Fruit fly (Drosophila melanogaster) whole organism, embryonic: ENCODE data around the gene lmd.

ENCODE experiments used
- Atf3 ChIP-seq: fragments of 200-800 bp; sonication (Bioruptor generic); optimal IDR thresholded peaks from 3 replicates; lab custom pipeline; 2016; ENCODE audit warnings: missing biosample characterization, missing genetic modification characterization
- Atf6 ChIP-seq: fragments of 200-800 bp; sonication (Bioruptor generic); IDR thresholded peaks from 2 replicates; pipeline ENCODE4 v1.3.6; 2022; ENCODE audit warnings: missing biosample characterization, missing genetic modification characterization
- Bgb ChIP-seq: fragments of 200-800 bp; sonication (Bioruptor generic); IDR thresholded peaks from 2 replicates; pipeline ENCODE4 v1.3.6; 2022; ENCODE audit warnings: missing biosample characterization, missing genetic modification characterization; ENCODE audit not compliant: partially characterized antibody
- C15 ChIP-seq: fragments of 200-800 bp; sonication (Bioruptor generic); IDR thresholded peaks from 3 replicates; pipeline ENCODE4 v1.3.6; 2022; ENCODE audit warnings: missing biosample characterization, missing genetic modification characterization
- CG10366 ChIP-seq: fragments of 200-800 bp; sonication (Bioruptor generic); IDR thresholded peaks from 2 replicates; pipeline ENCODE4 v1.3.6; 2022; ENCODE audit warnings: missing biosample characterization, missing genetic modification characterization
- CG11085 ChIP-seq: fragments of 200-800 bp; sonication (Bioruptor generic); IDR thresholded peaks from 2 replicates; pipeline ENCODE4 v1.3.6; 2022; ENCODE audit warnings: missing biosample characterization, missing genetic modification characterization
- CG12391 ChIP-seq: fragments of 200-800 bp; sonication (Bioruptor generic); optimal IDR thresholded peaks from 3 replicates; lab custom pipeline; 2018; ENCODE audit warnings: missing biosample characterization, mild to moderate bottlenecking, missing genetic modification characterization, moderate library complexity
- CG13123 ChIP-seq: fragments of 200-800 bp; sonication (Bioruptor generic); optimal IDR thresholded peaks from 2 replicates; lab custom pipeline; 2016; ENCODE audit warnings: missing biosample characterization, missing genetic modification characterization
- CG14860 ChIP-seq: fragments of 200-800 bp; sonication (Bioruptor generic); IDR thresholded peaks from 3 replicates; pipeline ENCODE4 v1.3.6; 2022; ENCODE audit warnings: missing biosample characterization, missing genetic modification characterization; ENCODE audit not compliant: partially characterized antibody
- CG18262 ChIP-seq: fragments of 200-800 bp; optimal IDR thresholded peaks from 3 replicates; lab custom pipeline; 2019; ENCODE audit warnings: missing biosample characterization, mild to moderate bottlenecking, missing genetic modification characterization, moderate library complexity
- CG18599 ChIP-seq: fragments of 200-800 bp; sonication (Bioruptor generic); optimal IDR thresholded peaks from 3 replicates; lab custom pipeline; 2017; ENCODE audit warnings: missing biosample characterization, missing genetic modification characterization, mild to moderate bottlenecking, moderate library complexity, missing genetic modification reagents
- CG2120 ChIP-seq: fragments of 200-800 bp; sonication (Bioruptor generic); optimal IDR thresholded peaks from 3 replicates; lab custom pipeline; 2016; ENCODE audit warnings: missing biosample characterization, missing genetic modification characterization
- CG30020 ChIP-seq: fragments of 200-800 bp; optimal IDR thresholded peaks from 2 replicates; lab custom pipeline; 2019; ENCODE audit warnings: missing biosample characterization, mild to moderate bottlenecking, missing genetic modification characterization, moderate library complexity
- CG4404 ChIP-seq: fragments of 200-800 bp; sonication (Bioruptor generic); IDR thresholded peaks from 2 replicates; pipeline ENCODE4 v1.3.6; 2022; ENCODE audit warnings: missing biosample characterization, missing genetic modification characterization
- CG4707 ChIP-seq: fragments of 200-800 bp; sonication (Bioruptor generic); optimal IDR thresholded peaks from 2 replicates; lab custom pipeline; 2018; ENCODE audit warnings: missing biosample characterization, mild to moderate bottlenecking, missing genetic modification characterization, moderate library complexity
- CG5245 ChIP-seq: fragments of 200-800 bp; sonication (Bioruptor generic); optimal IDR thresholded peaks from 3 replicates; lab custom pipeline; 2016; ENCODE audit warnings: missing biosample characterization, missing genetic modification characterization
- CG7987 ChIP-seq: fragments of 200-800 bp; sonication (Bioruptor generic); optimal IDR thresholded peaks from 2 replicates; lab custom pipeline; 2018; ENCODE audit warnings: missing biosample characterization, mild to moderate bottlenecking, missing genetic modification characterization, moderate library complexity
- Dek ChIP-seq: fragments of 200-800 bp; sonication (Bioruptor generic); optimal IDR thresholded peaks from 3 replicates; lab custom pipeline; 2019; ENCODE audit warnings: missing biosample characterization, mild to moderate bottlenecking, missing genetic modification characterization, moderate library complexity
- E2f2 ChIP-seq: fragments of 200-800 bp; sonication (Bioruptor generic); IDR thresholded peaks from 2 replicates; pipeline ENCODE4 v1.3.6; 2022; ENCODE audit warnings: missing biosample characterization, missing genetic modification characterization
- ERR ChIP-seq: fragments of 200-800 bp; sonication (Bioruptor generic); optimal IDR thresholded peaks from 2 replicates; lab custom pipeline; 2016; ENCODE audit warnings: missing biosample characterization, missing genetic modification characterization
- Elba2 ChIP-seq: fragments of 200-800 bp; sonication (Bioruptor generic); optimal IDR thresholded peaks from 3 replicates; lab custom pipeline; 2016; ENCODE audit warnings: missing biosample characterization, missing genetic modification characterization
- Hr39 ChIP-seq: fragments of >200 bp; optimal IDR thresholded peaks from 2 replicates; lab custom pipeline; 2017
- Jarid2 ChIP-seq: fragments of 200-800 bp; sonication (Bioruptor generic); optimal IDR thresholded peaks from 3 replicates; lab custom pipeline; 2017; ENCODE audit warnings: mild to moderate bottlenecking, missing biosample characterization, missing genetic modification reagents, missing genetic modification characterization
- MTF-1 ChIP-seq: fragments of 200-800 bp; sonication (Bioruptor generic); optimal IDR thresholded peaks from 2 replicates; lab custom pipeline; 2018; ENCODE audit warnings: missing biosample characterization, mild to moderate bottlenecking, missing genetic modification characterization, borderline replicate concordance
- Mrtf ChIP-seq: fragments of 200-800 bp; sonication (Bioruptor generic); IDR thresholded peaks from 3 replicates; pipeline ENCODE4 v1.3.6; 2022; ENCODE audit warnings: missing biosample characterization, missing genetic modification characterization
- Oli ChIP-seq: fragments of 200-800 bp; sonication (Bioruptor generic); optimal IDR thresholded peaks from 2 replicates; lab custom pipeline; 2018; ENCODE audit warnings: missing biosample characterization, mild to moderate bottlenecking, missing genetic modification characterization, moderate library complexity
- Ptx1 ChIP-seq: fragments of 200-800 bp; sonication (Bioruptor generic); IDR thresholded peaks from 2 replicates; pipeline ENCODE4 v1.3.6; 2022; ENCODE audit warnings: missing biosample characterization, missing genetic modification characterization
- Six4 ChIP-seq: fragments of 200-800 bp; sonication (Bioruptor generic); optimal IDR thresholded peaks from 2 replicates; lab custom pipeline; 2016; ENCODE audit warnings: missing biosample characterization, missing genetic modification characterization
- Sox100B ChIP-seq: fragments of 200-800 bp; sonication (Bioruptor generic); optimal IDR thresholded peaks from 3 replicates; lab custom pipeline; 2018; ENCODE audit warnings: missing biosample characterization, mild to moderate bottlenecking, missing genetic modification characterization
- Tbp ChIP-seq: fragments of >200 bp; optimal IDR thresholded peaks from 2 replicates; lab custom pipeline; 2018; ENCODE audit warnings: missing biosample characterization, missing genetic modification characterization
- Trl ChIP-seq, 3 experiments: fragments of >200 bp in 2 of 3; fragments of 200-800 bp in 1 of 3; sonication (Bioruptor generic) in 1 of 3; optimal IDR thresholded peaks; 2 replicates in 1 of 3; 3 replicates in 2 of 3; lab custom pipeline; 2016 to 2017; ENCODE audit warnings: missing biosample characterization in 1 of 3, missing genetic modification characterization in 1 of 3
- al ChIP-seq: fragments of 200-800 bp; sonication (Bioruptor generic); IDR thresholded peaks from 2 replicates; pipeline ENCODE4 v1.3.6; 2022; ENCODE audit warnings: missing biosample characterization, missing genetic modification characterization
- chif ChIP-seq, 2 experiments: fragments of 200-800 bp; sonication (Bioruptor generic); optimal IDR thresholded peaks; 3 replicates each; lab custom pipeline; 2016; ENCODE audit warnings: missing biosample characterization in 2 of 2, missing genetic modification characterization in 2 of 2
- crc ChIP-seq: fragments of 200-800 bp; sonication (Bioruptor generic); optimal IDR thresholded peaks from 2 replicates; lab custom pipeline; 2016; ENCODE audit warnings: missing biosample characterization, missing genetic modification characterization
- dysf ChIP-seq: fragments of 200-800 bp; sonication (Bioruptor generic); IDR thresholded peaks from 3 replicates; pipeline ENCODE4 v1.3.6; 2022; ENCODE audit warnings: missing biosample characterization, missing genetic modification characterization
- en ChIP-seq: fragments of 200-800 bp; sonication (Bioruptor generic); optimal IDR thresholded peaks from 2 replicates; lab custom pipeline; 2016; ENCODE audit warnings: missing biosample characterization, missing genetic modification characterization
- fd3F ChIP-seq: fragments of 200-800 bp; sonication (Bioruptor generic); optimal IDR thresholded peaks from 2 replicates; lab custom pipeline; 2018; ENCODE audit warnings: missing biosample characterization, mild to moderate bottlenecking, missing genetic modification characterization, moderate library complexity
- fd96Cb ChIP-seq: fragments of 200-800 bp; sonication (Bioruptor generic); optimal IDR thresholded peaks from 2 replicates; lab custom pipeline; 2018; ENCODE audit warnings: missing biosample characterization, mild to moderate bottlenecking, missing genetic modification characterization, moderate library complexity
- gcm2 ChIP-seq: fragments of 200-800 bp; sonication (Bioruptor generic); optimal IDR thresholded peaks from 2 replicates; lab custom pipeline; 2016; ENCODE audit warnings: missing biosample characterization, missing genetic modification characterization
- inv ChIP-seq: fragments of 200-800 bp; sonication (Bioruptor generic); IDR thresholded peaks from 2 replicates; pipeline ENCODE4 v1.3.6; 2022; ENCODE audit warnings: missing biosample characterization, missing genetic modification characterization; ENCODE audit not compliant: partially characterized antibody
- ken ChIP-seq: fragments of 200-800 bp; sonication (Bioruptor generic); IDR thresholded peaks from 3 replicates; pipeline ENCODE4 v1.3.6; 2022; ENCODE audit warnings: missing biosample characterization, missing genetic modification characterization
- lab ChIP-seq: fragments of 200-800 bp; sonication (Bioruptor generic); optimal IDR thresholded peaks from 3 replicates; lab custom pipeline; 2017; ENCODE audit warnings: missing biosample characterization, missing genetic modification characterization, mild to moderate bottlenecking, moderate library complexity, missing genetic modification reagents
- lola ChIP-seq, 3 experiments: fragments of >200 bp in 2 of 3; fragments of 200-800 bp in 1 of 3; sonication (Bioruptor generic) in 1 of 3; optimal IDR thresholded peaks; 2 replicates each; lab custom pipeline; 2017 to 2019; ENCODE audit warnings: missing biosample characterization in 3 of 3, missing genetic modification characterization in 3 of 3, mild to moderate bottlenecking in 1 of 3, moderate library complexity in 1 of 3
- mld ChIP-seq: fragments of 200-800 bp; sonication (Bioruptor generic); IDR thresholded peaks from 3 replicates; pipeline ENCODE4 v1.3.6; 2022; ENCODE audit warnings: missing biosample characterization, missing genetic modification characterization; ENCODE audit not compliant: partially characterized antibody
- nerfin-2 ChIP-seq: fragments of 200-800 bp; sonication (Bioruptor generic); IDR thresholded peaks from 2 replicates; pipeline ENCODE4 v1.3.6; 2022; ENCODE audit warnings: missing biosample characterization, missing genetic modification characterization; ENCODE audit not compliant: partially characterized antibody
- pb ChIP-seq: fragments of 200-800 bp; sonication (Bioruptor generic); optimal IDR thresholded peaks from 3 replicates; lab custom pipeline; 2016; ENCODE audit warnings: missing biosample characterization, missing genetic modification characterization
- schlank ChIP-seq: fragments of 200-800 bp; sonication (Bioruptor generic); optimal IDR thresholded peaks from 2 replicates; lab custom pipeline; 2018; ENCODE audit warnings: missing biosample characterization, mild to moderate bottlenecking, missing genetic modification characterization
- slp2 ChIP-seq: fragments of 200-800 bp; sonication (Bioruptor generic); optimal IDR thresholded peaks from 2 replicates; lab custom pipeline; 2016; ENCODE audit warnings: missing biosample characterization, missing genetic modification characterization
- twi ChIP-seq: fragments of 200-800 bp; optimal IDR thresholded peaks from 2 replicates; lab custom pipeline; 2019; ENCODE audit warnings: missing biosample characterization, mild to moderate bottlenecking, missing genetic modification characterization, moderate library complexity
- vvl ChIP-seq: fragments of 200-800 bp; sonication (Bioruptor generic); IDR thresholded peaks from 2 replicates; pipeline ENCODE4 v1.3.6; 2022; ENCODE audit warnings: missing biosample characterization, missing genetic modification characterization

The lmd gene

dm6 chr3R:23048690-23049118 lies 22.2 kb upstream of the lmd start (continued):
- TF ChIP-seq CG30020 (tag; lab: Kevin White, UChicago) (peak; percentile 43), lab (GFP tag; lab: Kevin White, UChicago) (peak; percentile 75), CG2120 (GFP tag; lab: Kevin White, UChicago) (peak; percentile 57), CG14860 (GFP tag; lab: Robert Waterston, UW) (no peak), pb (GFP tag; lab: Kevin White, UChicago) (no peak), al (GFP tag; lab: Robert Waterston, UW) (peak; percentile 55), Atf3 (peak; percentile 25), CG7987 (no peak), lola (GFP tag; optimal IDR thresholded peaks at IDR 0.05; lab: Kevin White, UChicago) (peak in 1 of 3 experiments; percentile 56), vvl (GFP tag; lab: Robert Waterston, UW) (peak; percentile 79), Bgb (GFP tag; lab: Robert Waterston, UW) (no peak), Trl (optimal IDR thresholded peaks at IDR 0.05; lab: Kevin White, UChicago) (no peak), Trl (GFP tag; optimal IDR thresholded peaks at IDR 0.05; lab: Kevin White, UChicago) (peak; percentile 57), Ptx1 (GFP tag; lab: Robert Waterston, UW) (peak; percentile 76), Oli (tag; lab: Kevin White, UChicago) (peak; percentile 85), CG4404 (GFP tag; lab: Robert Waterston, UW) (0 out of 2 replicates have a peak, but pooled peaks have one; percentile 23), fd96Cb (tag; lab: Kevin White, UChicago) (peak; percentile 75), CG18599 (GFP tag; lab: Kevin White, UChicago) (peak; percentile 64), chif (GFP tag; optimal IDR thresholded peaks at IDR 0.05; lab: Kevin White, UChicago) (peak; percentile 15 to 49), CG5245 (GFP tag; lab: Kevin White, UChicago) (no peak), gcm2 (no peak), CG12391 (tag; lab: Kevin White, UChicago) (peak; percentile 81), ken (GFP tag; lab: Robert Waterston, UW) (0 out of 3 replicates have a peak, but pooled peaks have one; percentile 32), C15 (GFP tag; lab: Robert Waterston, UW) (no peak), Dek (peak; percentile 63), Tbp (GFP tag; lab: Kevin White, UChicago) (no peak), Hr39 (no peak), CG10366 (GFP tag; lab: Robert Waterston, UW) (peak; percentile 33; the same call in 1 of the 2 replicates), CG18262 (peak; percentile 85), Mrtf (GFP tag; lab: Robert Waterston, UW) (peak; percentile 53; the same call in 1 of the 3 replicates), Six4 (GFP tag; lab: Kevin White, UChicago) (peak; percentile 74), crc (GFP tag; lab: Kevin White, UChicago) (no peak), en (GFP tag; lab: Kevin White, UChicago) (peak; percentile 31), CG11085 (GFP tag; lab: Robert Waterston, UW) (no peak), Atf6 (GFP tag; lab: Robert Waterston, UW) (peak; percentile 59; the same call in 1 of the 2 replicates), slp2 (peak; percentile 46), schlank (no peak), twi (tag; lab: Kevin White, UChicago) (peak; percentile 24), mld (no peak), E2f2 (GFP tag; lab: Robert Waterston, UW) (peak; percentile 59; the same call in 1 of the 2 replicates), ERR (no peak), Jarid2 (GFP tag; lab: Kevin White, UChicago) (peak; percentile 3), CG4707 (GFP tag; lab: Kevin White, UChicago) (no peak), CG13123 (GFP tag; lab: Kevin White, UChicago) (no peak), dysf (GFP tag; lab: Robert Waterston, UW) (peak; percentile 86), MTF-1 (GFP tag; lab: Kevin White, UChicago) (no peak), Sox100B (GFP tag; lab: Kevin White, UChicago) (peak; percentile 85), fd3F (GFP tag; lab: Kevin White, UChicago) (peak; percentile 79), nerfin-2 (GFP tag; lab: Robert Waterston, UW) (no peak), Elba2 (no peak), inv (GFP tag; lab: Robert Waterston, UW) (no peak)
